Fruit fly (Drosophila melanogaster) Kc167 (cell line): ENCODE results near the gene Ykt6.

Experiments used
- Myc ChIP-seq: fragments of >200 bp; optimal IDR thresholded peaks from 2 replicates; lab custom pipeline; 2017; ENCODE audit warnings: missing external identifiers
- Sin3A ChIP-seq: fragments of >200 bp; optimal IDR thresholded peaks from 2 replicates; lab custom pipeline; 2018; ENCODE audit warnings: missing external identifiers
- h ChIP-seq: fragments of >200 bp; optimal IDR thresholded peaks from 3 replicates; lab custom pipeline; 2018; ENCODE audit warnings: missing external identifiers
- insv ChIP-seq: fragments of >200 bp; optimal IDR thresholded peaks from 3 replicates; lab custom pipeline; 2018; ENCODE audit warnings: missing external identifiers
- psq ChIP-seq: fragments of >200 bp; optimal IDR thresholded peaks from 2 replicates; lab custom pipeline; 2017; ENCODE audit warnings: missing external identifiers
- ttk ChIP-seq: sonication (Bioruptor generic); optimal IDR thresholded peaks from 2 replicates; lab custom pipeline; 2017; ENCODE audit warnings: missing external identifiers

Ykt6 gene

dm6 chrX:7970396-7970795 lies 50.2 kb downstream of the Ykt6 start:
- TF ChIP-seq psq (lab: Kevin White, UChicago) (no peak), ttk (lab: Kevin White, UChicago) (no peak), Myc (lab: Kevin White, UChicago) (no peak), h (no peak), insv (no peak), Sin3A (lab: Kevin White, UChicago) (no peak)
